Fruit fly (Drosophila melanogaster): ENCODE measurements around the gene CG6765.

DNA sequence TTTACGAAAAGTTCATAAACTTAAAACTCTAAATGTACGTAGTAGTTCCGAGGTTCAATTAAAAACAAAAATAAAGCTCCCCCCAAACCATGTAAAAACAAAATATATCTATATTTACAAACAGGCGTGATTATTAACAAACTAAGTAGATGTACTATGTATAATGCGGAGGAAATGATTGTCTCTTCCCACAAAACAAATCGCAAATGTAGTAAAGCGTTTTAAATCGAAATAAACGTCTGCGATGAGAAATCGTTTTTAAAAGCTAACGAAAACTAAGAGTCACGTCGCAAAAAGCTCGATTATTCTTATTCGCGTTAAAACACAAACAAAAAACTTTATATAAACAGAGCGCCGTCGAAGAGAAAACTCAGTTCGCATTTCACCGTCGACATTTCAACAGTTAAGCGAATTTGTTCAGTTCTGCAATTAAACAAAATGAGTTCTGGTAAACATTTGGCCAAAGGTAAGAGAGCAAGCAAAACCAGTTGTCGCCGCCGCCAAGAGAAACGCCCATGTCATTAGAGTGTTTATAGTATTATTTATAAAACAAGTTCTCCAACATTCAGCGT, 6.0 kb downstream of the CG6765 start, which contains the start of gene GstO3:
- peak; percentile 49 for TF ChIP-seq Snoo (tag; optimal IDR thresholded peaks at IDR 0.05)
- TF ChIP-seq EcR (GFP tag; optimal IDR thresholded peaks at IDR 0.05) = no peak
- TF ChIP-seq CG12605 (GFP tag; IDR thresholded peaks at IDR 0.05) = peak; percentile 80
- peak; percentile 12 for TF ChIP-seq CG15710 (tag; optimal IDR thresholded peaks at IDR 0.05)
- peak; percentile 49 for TF ChIP-seq Pif1B (GFP tag; optimal IDR thresholded peaks at IDR 0.05)
- TF ChIP-seq CG13204 (GFP tag; optimal IDR thresholded peaks at IDR 0.05) = no peak
- TF ChIP-seq rn (GFP tag; IDR thresholded peaks at IDR 0.05) = no peak
- no peak for TF ChIP-seq CG8159 (tag; optimal IDR thresholded peaks at IDR 0.05)
- TF ChIP-seq CG17806 (tag; optimal IDR thresholded peaks at IDR 0.05) = no peak
- no peak for TF ChIP-seq CG9948 (tag; optimal IDR thresholded peaks at IDR 0.05)
